Worm (Caenorhabditis elegans) whole organism, mixed stage, embryonic: ENCODE measurements around the gene ZK673.5.

ENCODE experiments used
- M03D4.4 ChIP-seq: sonication (generic microtip); optimal IDR thresholded peaks from 2 replicates; lab custom pipeline; 2017; ENCODE audit warnings: mild to moderate bottlenecking, missing genetic modification characterization, missing compliant biosample characterization
- bed-3 ChIP-seq: fragments of 200-800 bp; sonication (Bioruptor generic); optimal IDR thresholded peaks from 3 replicates; lab custom pipeline; 2018; ENCODE audit warnings: mild to moderate bottlenecking, missing genetic modification characterization, moderate library complexity, missing compliant biosample characterization
- ceh-39 ChIP-seq: fragments of 150-350 bp; optimal IDR thresholded peaks from 2 replicates; lab custom pipeline; 2014; ENCODE audit warnings: missing biosample characterization, missing genetic modification characterization
- ceh-43 ChIP-seq: fragments of 200-800 bp; sonication (Bioruptor generic); optimal IDR thresholded peaks from 2 replicates; lab custom pipeline; 2018; ENCODE audit warnings: mild to moderate bottlenecking, missing genetic modification characterization, moderate library complexity, missing compliant biosample characterization
- ceh-83 ChIP-seq: fragments of 200-800 bp; sonication (Bioruptor generic); optimal IDR thresholded peaks from 2 replicates; lab custom pipeline; 2018; ENCODE audit warnings: mild to moderate bottlenecking, missing genetic modification characterization, missing compliant biosample characterization
- ces-1 ChIP-seq: fragments of 150-350 bp; optimal IDR thresholded peaks from 2 replicates; lab custom pipeline; 2014; ENCODE audit warnings: missing biosample characterization, missing genetic modification reagents, missing genetic modification characterization
- cnd-1 ChIP-seq: fragments of 200-800 bp; sonication (Bioruptor generic); optimal IDR thresholded peaks from 2 replicates; lab custom pipeline; 2018; ENCODE audit warnings: mild to moderate bottlenecking, missing genetic modification characterization, missing compliant biosample characterization
- drap-1 ChIP-seq: fragments of 200-800 bp; sonication (Bioruptor generic); optimal IDR thresholded peaks from 3 replicates; lab custom pipeline; 2018; ENCODE audit warnings: mild to moderate bottlenecking, missing genetic modification characterization, missing compliant biosample characterization
- elt-1 ChIP-seq: sonication (generic microtip); optimal IDR thresholded peaks from 2 replicates; lab custom pipeline; 2017; ENCODE audit warnings: missing genetic modification characterization, mild to moderate bottlenecking, missing compliant biosample characterization, antibody characterized with exemption, moderate library complexity, borderline replicate concordance; ENCODE audit not compliant: insufficient read depth
- elt-3 ChIP-seq: fragments of 150-350 bp; optimal IDR thresholded peaks from 2 replicates; lab custom pipeline; 2014; ENCODE audit warnings: missing biosample characterization, missing genetic modification characterization
- flh-1 ChIP-seq: fragments of 200-800 bp; sonication (Bioruptor generic); optimal IDR thresholded peaks from 2 replicates; lab custom pipeline; 2018; ENCODE audit warnings: mild to moderate bottlenecking, missing genetic modification characterization, moderate library complexity, missing compliant biosample characterization
- ham-2 ChIP-seq: fragments of 200-800 bp; sonication (Bioruptor generic); optimal IDR thresholded peaks from 2 replicates; lab custom pipeline; 2018; ENCODE audit warnings: mild to moderate bottlenecking, missing genetic modification characterization, missing compliant biosample characterization
- hlh-1 ChIP-seq: fragments of 150-350 bp; optimal IDR thresholded peaks from 2 replicates; lab custom pipeline; 2014; ENCODE audit warnings: missing biosample characterization, missing genetic modification reagents, missing genetic modification characterization
- lin-13 ChIP-seq: fragments of 150-350 bp; optimal IDR thresholded peaks from 2 replicates; lab custom pipeline; 2014; ENCODE audit warnings: missing biosample characterization, missing genetic modification characterization
- lin-32 ChIP-seq: fragments of 200-800 bp; sonication (Bioruptor generic); optimal IDR thresholded peaks from 2 replicates; lab custom pipeline; 2018; ENCODE audit warnings: mild to moderate bottlenecking, missing genetic modification characterization, missing compliant biosample characterization
- lsy-2 ChIP-seq: fragments of 150-350 bp; optimal IDR thresholded peaks from 2 replicates; lab custom pipeline; 2014; ENCODE audit warnings: missing biosample characterization, missing genetic modification characterization
- mab-5 ChIP-seq: fragments of 150-350 bp; optimal IDR thresholded peaks from 2 replicates; lab custom pipeline; 2014; ENCODE audit warnings: missing biosample characterization, missing genetic modification characterization
- mep-1 ChIP-seq: fragments of 150-350 bp; optimal IDR thresholded peaks from 2 replicates; lab custom pipeline; 2017; ENCODE audit warnings: missing biosample characterization, missing genetic modification reagents, missing genetic modification characterization, inconsistent platforms
- mls-2 ChIP-seq: sonication (generic microtip); optimal IDR thresholded peaks from 2 replicates; lab custom pipeline; 2016; ENCODE audit warnings: mild to moderate bottlenecking, missing genetic modification characterization, moderate library complexity, missing compliant biosample characterization
- nhr-2 ChIP-seq: fragments of 150-350 bp; optimal IDR thresholded peaks from 2 replicates; lab custom pipeline; 2014; ENCODE audit warnings: missing biosample characterization, missing genetic modification characterization
- nhr-237 ChIP-seq: fragments of 150-350 bp; optimal IDR thresholded peaks from 2 replicates; lab custom pipeline; 2014; ENCODE audit warnings: missing biosample characterization, missing genetic modification characterization
- nhr-28 ChIP-seq: fragments of 150-350 bp; optimal IDR thresholded peaks from 2 replicates; lab custom pipeline; 2014; ENCODE audit warnings: missing biosample characterization, missing genetic modification characterization
- nhr-76 ChIP-seq: sonication (generic microtip); optimal IDR thresholded peaks from 2 replicates; lab custom pipeline; 2017; ENCODE audit warnings: missing biosample characterization, missing genetic modification characterization
- pha-4 ChIP-seq: fragments of 150-350 bp; optimal IDR thresholded peaks from 2 replicates; lab custom pipeline; 2018; ENCODE audit warnings: missing biosample characterization, missing genetic modification reagents, missing genetic modification characterization
- sem-2 ChIP-seq: fragments of 200-800 bp; sonication (Bioruptor generic); optimal IDR thresholded peaks from 2 replicates; lab custom pipeline; 2018; ENCODE audit warnings: mild to moderate bottlenecking, missing genetic modification characterization, missing compliant biosample characterization
- sptf-1 ChIP-seq: sonication (generic microtip); optimal IDR thresholded peaks from 2 replicates; lab custom pipeline; 2017; ENCODE audit warnings: mild to moderate bottlenecking, missing genetic modification characterization, moderate library complexity, missing compliant biosample characterization
- tbx-8 ChIP-seq: fragments of 200-800 bp; sonication (Bioruptor generic); optimal IDR thresholded peaks from 2 replicates; lab custom pipeline; 2018; ENCODE audit warnings: mild to moderate bottlenecking, missing genetic modification characterization, moderate library complexity, missing compliant biosample characterization
- unc-120 ChIP-seq: sonication (generic microtip); optimal IDR thresholded peaks from 2 replicates; lab custom pipeline; 2017; ENCODE audit warnings: missing genetic modification characterization, missing compliant biosample characterization; ENCODE audit not compliant: poor library complexity, severe bottlenecking
- unc-39 ChIP-seq: fragments of 150-350 bp; optimal IDR thresholded peaks from 2 replicates; lab custom pipeline; 2014; ENCODE audit warnings: missing biosample characterization, missing genetic modification characterization
- unc-62 ChIP-seq: fragments of 150-350 bp; optimal IDR thresholded peaks from 2 replicates; lab custom pipeline; 2014; ENCODE audit warnings: missing biosample characterization, missing genetic modification reagents, missing genetic modification characterization
- ztf-11 ChIP-seq: fragments of 150-350 bp; optimal IDR thresholded peaks from 2 replicates; lab custom pipeline; 2014; ENCODE audit warnings: missing biosample characterization, missing genetic modification characterization

The ZK673.5 gene

ce11 chrII:10502491-10503063 lies 41.3 kb downstream of the ZK673.5 start, which contains the start of gene myrf-1:
myrf-1 (minus strand) TSS chrII:10502541.
- TF ChIP-seq pha-4 (tag; lab: Kevin White, UChicago) (peak; percentile 44), mep-1 (tag; lab: Kevin White, UChicago) (peak; percentile 81), unc-62 (peak; percentile 39), nhr-2 (tag; lab: Kevin White, UChicago) (peak; percentile 46), hlh-1 (tag; lab: Kevin White, UChicago) (peak; percentile 33), sptf-1 (tag; lab: Kevin White, UChicago) (peak; percentile 74), lin-32 (GFP tag; lab: Kevin White, UChicago) (no peak), ceh-43 (GFP tag; lab: Kevin White, UChicago) (no peak), ham-2 (GFP tag; lab: Kevin White, UChicago) (peak; percentile 94), ceh-39 (no peak), ztf-11 (tag; lab: Kevin White, UChicago) (peak; percentile 76), lsy-2 (peak; percentile 33), drap-1 (GFP tag; lab: Kevin White, UChicago) (peak; percentile 65), M03D4.4 (tag; lab: Kevin White, UChicago) (peak; percentile 48), cnd-1 (tag; lab: Kevin White, UChicago) (peak; percentile 61), ces-1 (peak; percentile 58), unc-120 (tag; lab: Kevin White, UChicago) (peak; percentile 73), mls-2 (peak; percentile 68), flh-1 (no peak)

ce11 chrII:10504729-10505128 lies 43.4 kb downstream of the ZK673.5 start:
- TF ChIP-seq nhr-2 (tag; lab: Kevin White, UChicago) (peak; percentile 83), mep-1 (tag; lab: Kevin White, UChicago) (peak; percentile 17), nhr-76 (tag; lab: Kevin White, UChicago) (no peak), mls-2 (no peak), cnd-1 (tag; lab: Kevin White, UChicago) (peak; percentile 23)
- TF ChIP-seq, all 35 proteins: peak for 3

- no peak for TF ChIP-seq elt-3 (tag; lab: Kevin White, UChicago)
- TF ChIP-seq nhr-76 (tag; lab: Kevin White, UChicago): no peak
- no peak for TF ChIP-seq lsy-2
Observed at ce11 chrII:10505949-10506348, 44.6 kb downstream of the ZK673.5 start.

- TF ChIP-seq unc-120 (tag; lab: Kevin White, UChicago) (no peak), elt-1 (tag; lab: Kevin White, UChicago) (no peak), lin-13 (tag; lab: Kevin White, UChicago) (no peak), nhr-28 (tag; lab: Kevin White, UChicago) (no peak), pha-4 (tag; lab: Kevin White, UChicago) (no peak), lsy-2 (no peak), ham-2 (GFP tag; lab: Kevin White, UChicago) (no peak), mep-1 (tag; lab: Kevin White, UChicago) (no peak), ceh-83 (GFP tag; lab: Kevin White, UChicago) (no peak), sem-2 (no peak), cnd-1 (tag; lab: Kevin White, UChicago) (no peak), mls-2 (no peak), unc-39 (tag; lab: Kevin White, UChicago) (no peak)
- TF ChIP-seq, all 35 proteins: peak for 0
Observed at ce11 chrII:10507906-10508305, 46.6 kb downstream of the ZK673.5 start.

- TF ChIP-seq nhr-237 (tag; lab: Kevin White, UChicago) (no peak), mep-1 (tag; lab: Kevin White, UChicago) (no peak), nhr-2 (tag; lab: Kevin White, UChicago) (no peak), nhr-76 (tag; lab: Kevin White, UChicago) (no peak), lin-13 (tag; lab: Kevin White, UChicago) (no peak), sptf-1 (tag; lab: Kevin White, UChicago) (no peak), ztf-11 (tag; lab: Kevin White, UChicago) (no peak), tbx-8 (no peak), unc-120 (tag; lab: Kevin White, UChicago) (no peak), ceh-83 (GFP tag; lab: Kevin White, UChicago) (no peak), lsy-2 (no peak), sem-2 (no peak), bed-3 (GFP tag; lab: Kevin White, UChicago) (no peak), mab-5 (tag; lab: Kevin White, UChicago) (no peak)
Observed at ce11 chrII:10509746-10510145, 48.4 kb downstream of the ZK673.5 start, which contains the start of gene F59B10.2. F59B10.2 (minus strand) TSS chrII:10509846.
